Worm (Caenorhabditis elegans) whole organism, L1 larva: ENCODE measurements around the gene scc-3.

Source experiments
- C16A3.4 ChIP-seq: fragments of 150-350 bp; optimal IDR thresholded peaks from 2 replicates; lab custom pipeline; 2014; ENCODE audit warnings: missing biosample characterization, missing genetic modification characterization
- F16B12.6 ChIP-seq: fragments of 150-350 bp; optimal IDR thresholded peaks from 2 replicates; lab custom pipeline; 2014; ENCODE audit warnings: missing biosample characterization, missing genetic modification characterization
- alr-1 ChIP-seq: fragments of 200-800 bp; sonication (Bioruptor generic); optimal IDR thresholded peaks from 2 replicates; lab custom pipeline; 2018; ENCODE audit warnings: borderline replicate concordance, mild to moderate bottlenecking, missing genetic modification characterization, missing compliant biosample characterization
- blmp-1 ChIP-seq: fragments of 150-350 bp; optimal IDR thresholded peaks from 2 replicates; lab custom pipeline; 2014; ENCODE audit warnings: missing biosample characterization, missing genetic modification characterization
- ceh-88 ChIP-seq: fragments of 200-800 bp; sonication (Bioruptor generic); IDR thresholded peaks from 2 replicates; pipeline ENCODE4 v1.3.6; 2022; ENCODE audit warnings: missing genetic modification characterization, missing compliant biosample characterization
- ceh-90 ChIP-seq: sonication (generic microtip); optimal IDR thresholded peaks from 2 replicates; lab custom pipeline; 2016; ENCODE audit warnings: missing genetic modification characterization, missing compliant biosample characterization
- ces-1 ChIP-seq: fragments of 150-350 bp; optimal IDR thresholded peaks from 2 replicates; lab custom pipeline; 2014; ENCODE audit warnings: missing biosample characterization, missing genetic modification reagents, missing genetic modification characterization
- dpl-1 ChIP-seq, 3 experiments: fragments of 150-350 bp in 2 of 3; sonication (generic microtip) in 1 of 3; optimal IDR thresholded peaks; 2 replicates each; lab custom pipeline; 2014 to 2017; ENCODE audit warnings: missing biosample characterization in 3 of 3, missing genetic modification characterization in 3 of 3, missing genetic modification reagents in 3 of 3
- efl-1 ChIP-seq, 4 experiments: fragments of 150-350 bp; optimal IDR thresholded peaks in 3 of 4; peaks in 1 of 4; 1 replicate in 1 of 4; 2 replicates in 3 of 4; lab custom pipeline; 2014; ENCODE audit warnings: missing biosample characterization in 2 of 4, missing genetic modification characterization in 2 of 4, missing genetic modification reagents in 2 of 4
- efl-3 ChIP-seq: fragments of 200-800 bp; sonication (Bioruptor generic); optimal IDR thresholded peaks from 2 replicates; lab custom pipeline; 2018; ENCODE audit warnings: mild to moderate bottlenecking, missing genetic modification characterization, missing compliant biosample characterization
- egl-27 ChIP-seq, 2 experiments: fragments of 150-350 bp in 1 of 2; sonication (generic microtip); optimal IDR thresholded peaks; 3 replicates each; lab custom pipeline; 2017 to 2018; ENCODE audit warnings: missing biosample characterization in 2 of 2, missing genetic modification characterization in 2 of 2, missing genetic modification reagents in 2 of 2
- elt-2 ChIP-seq: sonication (generic microtip); optimal IDR thresholded peaks from 2 replicates; lab custom pipeline; 2016; ENCODE audit warnings: missing genetic modification characterization, mild to moderate bottlenecking, inconsistent platforms, missing compliant biosample characterization, missing genetic modification reagents
- elt-3 ChIP-seq, 6 experiments: fragments of 150-350 bp in 1 of 6; sonication (generic microtip); optimal IDR thresholded peaks; 2 replicates each; lab custom pipeline; 2017 to 2018; ENCODE audit warnings: missing biosample characterization in 6 of 6, missing genetic modification characterization in 6 of 6, inconsistent platforms in 1 of 6
- fkh-10 ChIP-seq: sonication (generic microtip); optimal IDR thresholded peaks from 2 replicates; lab custom pipeline; 2017; ENCODE audit warnings: missing biosample characterization, missing genetic modification reagents, missing genetic modification characterization
- fos-1 ChIP-seq: fragments of 150-350 bp; optimal IDR thresholded peaks from 2 replicates; lab custom pipeline; 2014; ENCODE audit warnings: missing biosample characterization, missing genetic modification characterization
- grh-1 ChIP-seq: fragments of 200-800 bp; sonication (Bioruptor generic); IDR thresholded peaks from 2 replicates; pipeline ENCODE4 v1.3.6; 2022; ENCODE audit warnings: missing genetic modification reagents, missing genetic modification characterization, missing compliant biosample characterization
- irx-1 ChIP-seq: sonication (generic microtip); optimal IDR thresholded peaks from 2 replicates; lab custom pipeline; 2016; ENCODE audit warnings: missing genetic modification characterization, missing compliant biosample characterization
- jun-1 ChIP-seq: fragments of 150-350 bp; optimal IDR thresholded peaks from 2 replicates; lab custom pipeline; 2014; ENCODE audit warnings: missing biosample characterization, missing genetic modification reagents, missing genetic modification characterization
- lin-13 ChIP-seq: fragments of 150-350 bp; optimal IDR thresholded peaks from 2 replicates; lab custom pipeline; 2014; ENCODE audit warnings: missing biosample characterization, missing genetic modification reagents, missing genetic modification characterization
- lin-15B ChIP-seq: fragments of 150-350 bp; sonication (generic microtip); optimal IDR thresholded peaks from 3 replicates; lab custom pipeline; 2014; ENCODE audit warnings: missing biosample characterization, missing genetic modification characterization
- lin-35 ChIP-seq, 2 experiments: fragments of 150-350 bp; optimal IDR thresholded peaks; 2 replicates each; lab custom pipeline; 2014; ENCODE audit warnings: missing biosample characterization in 2 of 2, missing genetic modification characterization in 2 of 2, missing genetic modification reagents in 2 of 2
- lin-39 ChIP-seq: fragments of 150-350 bp; optimal IDR thresholded peaks from 2 replicates; lab custom pipeline; 2014; ENCODE audit warnings: missing biosample characterization, missing genetic modification reagents, missing genetic modification characterization
- lir-3 ChIP-seq: sonication (generic microtip); optimal IDR thresholded peaks from 2 replicates; lab custom pipeline; 2016; ENCODE audit warnings: mild to moderate bottlenecking, missing genetic modification characterization, moderate library complexity, missing compliant biosample characterization; ENCODE audit not compliant: poor library complexity
- lsy-2 ChIP-seq, 2 experiments: fragments of 150-350 bp; optimal IDR thresholded peaks; 2 replicates each; lab custom pipeline; 2014; ENCODE audit warnings: missing biosample characterization in 2 of 2, missing genetic modification characterization in 2 of 2
- mab-9 ChIP-seq: fragments of 200-800 bp; sonication (Bioruptor generic); IDR thresholded peaks from 2 replicates; pipeline ENCODE4 v1.3.6; 2022; ENCODE audit warnings: missing genetic modification reagents, missing genetic modification characterization, missing compliant biosample characterization
- mep-1 ChIP-seq: fragments of 150-350 bp; optimal IDR thresholded peaks from 2 replicates; lab custom pipeline; 2014; ENCODE audit warnings: missing biosample characterization, missing genetic modification characterization
- nhr-20 ChIP-seq: sonication (generic microtip); optimal IDR thresholded peaks from 2 replicates; lab custom pipeline; 2016; ENCODE audit warnings: mild to moderate bottlenecking, missing genetic modification characterization, missing compliant biosample characterization
- nhr-237 ChIP-seq: fragments of 150-350 bp; optimal IDR thresholded peaks from 2 replicates; lab custom pipeline; 2014; ENCODE audit warnings: missing biosample characterization, missing genetic modification characterization
- nhr-47 ChIP-seq: sonication (generic microtip); optimal IDR thresholded peaks from 2 replicates; lab custom pipeline; 2016; ENCODE audit warnings: mild to moderate bottlenecking, missing genetic modification characterization, moderate library complexity, missing compliant biosample characterization
- nhr-71 ChIP-seq: sonication (generic microtip); optimal IDR thresholded peaks from 2 replicates; lab custom pipeline; 2016; ENCODE audit warnings: mild to moderate bottlenecking, missing genetic modification characterization, moderate library complexity, missing compliant biosample characterization
- rnt-1 ChIP-seq: sonication (generic microtip); optimal IDR thresholded peaks from 2 replicates; lab custom pipeline; 2016; ENCODE audit warnings: mild to moderate bottlenecking, missing genetic modification characterization, moderate library complexity, missing compliant biosample characterization
- skn-1 ChIP-seq: fragments of 150-350 bp; optimal IDR thresholded peaks from 2 replicates; lab custom pipeline; 2014; ENCODE audit warnings: missing biosample characterization, missing genetic modification characterization
- snu-23 ChIP-seq: sonication (generic microtip); optimal IDR thresholded peaks from 2 replicates; lab custom pipeline; 2016; ENCODE audit warnings: missing genetic modification characterization, missing compliant biosample characterization
- sox-4 ChIP-seq: sonication (generic microtip); optimal IDR thresholded peaks from 2 replicates; lab custom pipeline; 2016; ENCODE audit warnings: missing genetic modification characterization, missing compliant biosample characterization
- sptf-1 ChIP-seq: fragments of 150-350 bp; optimal IDR thresholded peaks from 2 replicates; lab custom pipeline; 2014; ENCODE audit warnings: missing biosample characterization, missing genetic modification characterization
- swsn-7 ChIP-seq: sonication (generic microtip); optimal IDR thresholded peaks from 2 replicates; lab custom pipeline; 2016; ENCODE audit warnings: missing genetic modification characterization, missing compliant biosample characterization
- tbx-2 ChIP-seq: sonication (generic microtip); optimal IDR thresholded peaks from 2 replicates; lab custom pipeline; 2016; ENCODE audit warnings: missing genetic modification characterization, missing compliant biosample characterization
- unc-130 ChIP-seq: fragments of 150-350 bp; optimal IDR thresholded peaks from 2 replicates; lab custom pipeline; 2017; ENCODE audit warnings: missing biosample characterization, missing genetic modification characterization, inconsistent platforms
- unc-30 ChIP-seq: sonication (generic microtip); optimal IDR thresholded peaks from 2 replicates; lab custom pipeline; 2017; ENCODE audit warnings: missing biosample characterization, missing genetic modification characterization
- unc-62 ChIP-seq: fragments of 150-350 bp; optimal IDR thresholded peaks from 2 replicates; lab custom pipeline; 2014; ENCODE audit warnings: missing biosample characterization, missing genetic modification reagents, missing genetic modification characterization
- unc-86 ChIP-seq: sonication (generic microtip); optimal IDR thresholded peaks from 2 replicates; lab custom pipeline; 2016; ENCODE audit warnings: missing genetic modification characterization, missing compliant biosample characterization
- xbp-1 ChIP-seq: sonication (generic microtip); optimal IDR thresholded peaks from 2 replicates; lab custom pipeline; 2016; ENCODE audit warnings: missing genetic modification characterization, missing compliant biosample characterization

scc-3 gene

ce11 chrV:12763291-12763995 is at the start of gene scc-3, which contains the start of gene abcf-1:
scc-3 (plus strand) TSS chrV:12763945.
abcf-1 (minus strand) TSS chrV:12763375.
- TF ChIP-seq skn-1 (tag; lab: Kevin White, UChicago) (peak; percentile 51), lsy-2 (tag; optimal IDR thresholded peaks at IDR 0.05; lab: Kevin White, UChicago) (peak; percentile 86 to 98), dpl-1 (GFP tag; optimal IDR thresholded peaks at IDR 0.05; lab: Kevin White, UChicago) (peak; percentile 47 to 74 (median 59)), F16B12.6 (tag; lab: Kevin White, UChicago) (peak; percentile 84), efl-1 (optimal IDR thresholded peaks at IDR 0.05; lab: Kevin White, UChicago) (peak; percentile 25 to 62), efl-1 (GFP tag; optimal IDR thresholded peaks at IDR 0.05 in 1 of 2; lab: Kevin White, UChicago) (peak; percentile 66 to 93), C16A3.4 (tag; lab: Kevin White, UChicago) (peak; percentile 5), fkh-10 (GFP tag; lab: Kevin White, UChicago) (no peak), rnt-1 (tag; lab: Kevin White, UChicago) (peak; percentile 25), alr-1 (tag; lab: Kevin White, UChicago) (no peak), sox-4 (no peak), grh-1 (GFP tag; lab: Robert Waterston, UW) (no peak), lin-35 (GFP tag; optimal IDR thresholded peaks at IDR 0.05; lab: Kevin White, UChicago) (peak; percentile 45 to 71), lin-39 (tag; lab: Kevin White, UChicago) (no peak), nhr-20 (peak; percentile 38), nhr-47 (tag; lab: Kevin White, UChicago) (peak; percentile 21), unc-130 (tag; lab: Kevin White, UChicago) (peak; percentile 6), ces-1 (GFP tag; lab: Kevin White, UChicago) (no peak), mep-1 (tag; lab: Kevin White, UChicago) (peak; percentile 53), elt-3 (tag; optimal IDR thresholded peaks at IDR 0.05; lab: Kevin White, UChicago) (peak in 1 of 6 experiments; percentile 37), irx-1 (no peak), lin-13 (GFP tag; lab: Kevin White, UChicago) (no peak), sptf-1 (no peak), jun-1 (tag; lab: Kevin White, UChicago) (no peak), swsn-7 (tag; lab: Kevin White, UChicago) (peak; percentile 32), xbp-1 (peak; percentile 40)

DNA sequence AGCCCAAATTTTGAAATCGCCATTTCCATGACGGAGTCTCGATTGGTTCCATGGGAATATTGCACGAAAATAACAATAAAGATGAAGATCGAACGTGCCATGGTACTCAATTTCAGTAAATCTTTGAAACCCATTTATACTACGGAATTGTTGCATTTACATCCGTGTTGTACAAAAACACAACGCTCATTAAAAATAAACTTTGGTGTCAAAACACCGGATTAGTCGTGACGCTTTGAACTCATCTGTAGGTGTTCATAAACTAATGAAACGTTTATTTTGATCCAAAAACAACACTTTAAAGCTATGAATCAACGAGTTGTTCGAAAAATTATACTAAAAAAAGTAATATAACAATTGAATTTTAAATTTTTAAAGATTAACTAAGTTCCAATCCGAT is 49.6 kb upstream of the scc-3 start, which contains the start of gene R11D1.4:
Gene R11D1.4 (minus strand): TSS at position 101 of the 400 bp plus-strand sequence.
- TF ChIP-seq mab-9 (no peak), elt-2 (no peak), alr-1 (tag; lab: Kevin White, UChicago) (no peak), lsy-2 (tag; optimal IDR thresholded peaks at IDR 0.05; lab: Kevin White, UChicago) (no peak), unc-86 (tag; lab: Kevin White, UChicago) (no peak), nhr-71 (tag; lab: Kevin White, UChicago) (no peak), egl-27 (tag; optimal IDR thresholded peaks at IDR 0.05; lab: Kevin White, UChicago) (no peak), F16B12.6 (tag; lab: Kevin White, UChicago) (no peak), lin-15B (tag; lab: Kevin White, UChicago) (no peak)

- TF ChIP-seq unc-62 (GFP tag; lab: Kevin White, UChicago) (no peak), ceh-90 (tag; lab: Kevin White, UChicago) (no peak), snu-23 (GFP tag; lab: Kevin White, UChicago) (no peak), skn-1 (tag; lab: Kevin White, UChicago) (no peak)
- TF ChIP-seq, all 84 proteins: peak for 0
Measured at ce11 chrV:12716447-12716846, 47.3 kb upstream of the scc-3 start, which contains the start of gene str-178. str-178 (minus strand) TSS chrV:12716547.

- no peak for TF ChIP-seq fos-1 (tag; lab: Kevin White, UChicago)
- TF ChIP-seq efl-3 = no peak
- TF ChIP-seq lir-3 = no peak
- no peak for TF ChIP-seq blmp-1 (tag; lab: Kevin White, UChicago)
- TF ChIP-seq ceh-88 (GFP tag; lab: Robert Waterston, UW) = no peak
- TF ChIP-seq nhr-237 (tag; lab: Kevin White, UChicago) = no peak
- TF ChIP-seq unc-30 (tag; lab: Kevin White, UChicago) = no peak
- TF ChIP-seq tbx-2 (tag; lab: Kevin White, UChicago) = no peak
Measured at ce11 chrV:12718622-12719021, 45.1 kb upstream of the scc-3 start, which contains the start of gene str-181. str-181 (minus strand) TSS chrV:12718722.
